Fruit fly (Drosophila melanogaster): ENCODE measurements around the gene mew.

The mew gene

DNA sequence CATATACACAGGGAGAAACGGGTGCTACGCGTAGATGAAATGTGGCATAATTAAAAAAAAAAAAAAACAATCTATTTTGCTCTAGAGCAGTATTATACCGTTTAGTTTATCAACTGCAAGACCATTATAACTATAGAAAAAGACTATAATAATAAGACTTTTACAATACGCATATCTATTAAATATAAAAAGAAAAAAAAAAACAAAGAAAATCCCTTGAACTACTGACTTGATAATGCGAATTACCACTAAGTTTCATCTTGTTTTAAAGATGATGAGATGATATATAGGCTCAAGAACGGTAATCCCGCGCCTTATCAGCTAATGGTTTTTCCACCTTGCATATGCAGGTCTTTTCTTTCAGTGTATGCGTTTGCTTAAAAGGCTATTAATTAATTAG is 48.9 kb upstream of the mew start (continued):
- no peak for TF ChIP-seq CG14860 (GFP tag; IDR thresholded peaks at IDR 0.05; ENCODE audit: partially characterized antibody)
- no peak for TF ChIP-seq fd96Cb (tag; optimal IDR thresholded peaks at IDR 0.05)
- TF ChIP-seq CG33213 (GFP tag; optimal IDR thresholded peaks at IDR 0.05): no peak
- TF ChIP-seq CG2712 (tag; optimal IDR thresholded peaks at IDR 0.05): peak; percentile 21
- TF ChIP-seq MTF-1 (GFP tag; optimal IDR thresholded peaks at IDR 0.05; ENCODE audit: borderline replicate concordance): no peak
- TF ChIP-seq nerfin-2 (GFP tag; IDR thresholded peaks at IDR 0.05; ENCODE audit: partially characterized antibody): no peak
- TF ChIP-seq vvl (GFP tag; IDR thresholded peaks at IDR 0.05): peak; percentile 32; the same call in 1 of the 2 replicates
- peak; percentile 33 for TF ChIP-seq org-1 (GFP tag; optimal IDR thresholded peaks at IDR 0.05)
- TF ChIP-seq Xbp1 (GFP tag; optimal IDR thresholded peaks at IDR 0.05): peak; percentile 29
- no peak for TF ChIP-seq sima (GFP tag; optimal IDR thresholded peaks at IDR 0.05)
- TF ChIP-seq H2.0 (GFP tag; IDR thresholded peaks at IDR 0.05): no peak
- TF ChIP-seq CG9437 (GFP tag; optimal IDR thresholded peaks at IDR 0.05): peak; percentile 43
- TF ChIP-seq Hmx (GFP tag; optimal IDR thresholded peaks at IDR 0.05): no peak
- peak; percentile 10 for TF ChIP-seq CG1602 (GFP tag; optimal IDR thresholded peaks at IDR 0.05)
- TF ChIP-seq CG12236 (GFP tag; optimal IDR thresholded peaks at IDR 0.05): no peak
- peak in 1 of 3 experiments; percentile 34 for TF ChIP-seq lola (GFP tag; optimal IDR thresholded peaks at IDR 0.05)
- no peak for TF ChIP-seq CrebB (tag; optimal IDR thresholded peaks at IDR 0.05)
- TF ChIP-seq gt (GFP tag; IDR thresholded peaks at IDR 0.05): no peak
- peak; percentile 12 for TF ChIP-seq unpg (GFP tag; optimal IDR thresholded peaks at IDR 0.05)
- TF ChIP-seq dmrt99B (tag; optimal IDR thresholded peaks at IDR 0.05): peak; percentile 57
- TF ChIP-seq CG18011 (GFP tag; optimal IDR thresholded peaks at IDR 0.05): no peak
- TF ChIP-seq CG2202 (tag; optimal IDR thresholded peaks at IDR 0.05): no peak
- no peak for TF ChIP-seq tna (GFP tag; IDR thresholded peaks at IDR 0.05; ENCODE audit: partially characterized antibody)
- no peak for TF ChIP-seq CG13287 (GFP tag; IDR thresholded peaks at IDR 0.05; ENCODE audit: partially characterized antibody)
- TF ChIP-seq sisA (GFP tag; IDR thresholded peaks at IDR 0.05): 0 out of 2 replicates have a peak, but pooled peaks have one; percentile 16
- no peak for TF ChIP-seq oc (tag; optimal IDR thresholded peaks at IDR 0.05)
- peak; percentile 2 for TF ChIP-seq CG17359 (tag; optimal IDR thresholded peaks at IDR 0.05)
- no peak for TF ChIP-seq wdn (GFP tag; IDR thresholded peaks at IDR 0.05)
- no peak for TF ChIP-seq CG6272 (GFP tag; IDR thresholded peaks at IDR 0.05)
- peak; percentile 58 for TF ChIP-seq gem (tag; optimal IDR thresholded peaks at IDR 0.05)
- TF ChIP-seq nerfin-1 (tag; optimal IDR thresholded peaks at IDR 0.05): peak; percentile 0
- TF ChIP-seq CG3838 (GFP tag; optimal IDR thresholded peaks at IDR 0.05): no peak
- TF ChIP-seq CG11560 (tag; IDR thresholded peaks at IDR 0.05): no peak
- TF ChIP-seq CG12299 (tag; optimal IDR thresholded peaks at IDR 0.05): no peak
- peak; percentile 48 for TF ChIP-seq CG31441 (GFP tag; IDR thresholded peaks at IDR 0.05)
- TF ChIP-seq sob (GFP tag; IDR thresholded peaks at IDR 0.05): no peak
- TF ChIP-seq ftz-f1 (GFP tag; optimal IDR thresholded peaks at IDR 0.05): no peak
- no peak for TF ChIP-seq CG8281 (tag; optimal IDR thresholded peaks at IDR 0.05)
- TF ChIP-seq row (GFP tag; IDR thresholded peaks at IDR 0.05): peak; percentile 61
- TF ChIP-seq CG17385 (GFP tag; optimal IDR thresholded peaks at IDR 0.05): peak; percentile 36
- TF ChIP-seq p53 (GFP tag; optimal IDR thresholded peaks at IDR 0.05): no peak
- TF ChIP-seq emc (GFP tag; optimal IDR thresholded peaks at IDR 0.05): no peak
- no peak for TF ChIP-seq sna (GFP tag; IDR thresholded peaks at IDR 0.05; ENCODE audit: partially characterized antibody)
- 0 out of 2 replicates have a peak, but pooled peaks have one; percentile 5 for TF ChIP-seq CG1024 (GFP tag; IDR thresholded peaks at IDR 0.05)
- peak; percentile 61 for TF ChIP-seq CoRest (tag; optimal IDR thresholded peaks at IDR 0.05)
- TF ChIP-seq pfk (GFP tag; optimal IDR thresholded peaks at IDR 0.05): no peak
- no peak for TF ChIP-seq CG17568 (GFP tag; optimal IDR thresholded peaks at IDR 0.05)
- TF ChIP-seq Hmr (GFP tag; optimal IDR thresholded peaks at IDR 0.05): peak; percentile 39
